Fruit fly (Drosophila melanogaster): ENCODE measurements around the gene Eig71Ej.

DNA sequence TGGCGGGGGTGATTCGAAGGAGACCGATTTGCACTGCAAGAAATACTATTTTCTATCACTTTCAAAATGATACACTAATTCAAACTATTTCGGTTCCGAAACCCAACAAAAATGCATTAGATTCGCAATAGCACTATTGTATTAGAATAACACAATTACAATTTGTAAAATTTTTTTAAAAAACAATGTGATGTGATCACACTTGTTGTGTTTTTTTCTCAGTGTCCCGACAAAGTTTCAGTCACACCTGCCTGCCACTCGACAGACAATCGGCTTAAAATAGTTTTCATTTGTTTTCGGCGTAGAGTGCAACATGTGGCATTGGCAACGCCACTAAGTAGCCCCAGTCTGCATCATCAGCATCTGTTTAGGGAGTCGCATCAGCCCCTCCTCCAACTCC, 14.3 kb upstream of the Eig71Ej start:
- TF ChIP-seq EcR (GFP tag; optimal IDR thresholded peaks at IDR 0.05) (no peak), Dll (optimal IDR thresholded peaks at IDR 0.05) (no peak)
